Fruit fly (Drosophila melanogaster) whole organism, prepupa: ENCODE measurements around the gene CG33080.

Experiments used
- Blimp-1 ChIP-seq: fragments of 200-800 bp; sonication (Bioruptor generic); optimal IDR thresholded peaks from 3 replicates; lab custom pipeline; 2017; ENCODE audit warnings: missing biosample characterization, missing genetic modification characterization, mild to moderate bottlenecking, moderate library complexity, missing genetic modification reagents
- CG10631 ChIP-seq: fragments of 200-800 bp; sonication (Bioruptor generic); optimal IDR thresholded peaks from 2 replicates; lab custom pipeline; 2016; ENCODE audit warnings: missing biosample characterization, missing genetic modification characterization
- CG10669 ChIP-seq: fragments of 200-800 bp; sonication (Bioruptor generic); optimal IDR thresholded peaks from 3 replicates; lab custom pipeline; 2018; ENCODE audit warnings: missing biosample characterization, mild to moderate bottlenecking, missing genetic modification characterization, moderate library complexity
- CG11902 ChIP-seq: fragments of 200-800 bp; sonication (Bioruptor generic); optimal IDR thresholded peaks from 3 replicates; lab custom pipeline; 2016; ENCODE audit warnings: missing biosample characterization, missing genetic modification characterization
- CG15336 ChIP-seq: fragments of 200-800 bp; sonication (Bioruptor generic); IDR thresholded peaks from 2 replicates; pipeline ENCODE4 v1.3.6; 2022; ENCODE audit warnings: missing biosample characterization, missing genetic modification characterization
- CG1621 ChIP-seq: fragments of 200-800 bp; sonication (Bioruptor generic); optimal IDR thresholded peaks from 3 replicates; lab custom pipeline; 2018; ENCODE audit warnings: missing biosample characterization, mild to moderate bottlenecking, missing genetic modification characterization
- CG16779 ChIP-seq: fragments of 200-800 bp; sonication (Bioruptor generic); optimal IDR thresholded peaks from 3 replicates; lab custom pipeline; 2017; ENCODE audit warnings: missing biosample characterization, mild to moderate bottlenecking, missing genetic modification characterization
- CG3032 ChIP-seq: fragments of 200-800 bp; optimal IDR thresholded peaks from 2 replicates; lab custom pipeline; 2019; ENCODE audit warnings: missing biosample characterization, mild to moderate bottlenecking, missing genetic modification characterization, moderate library complexity
- CG31627 ChIP-seq: fragments of 200-800 bp; sonication (Bioruptor generic); optimal IDR thresholded peaks from 3 replicates; lab custom pipeline; 2016; ENCODE audit warnings: missing biosample characterization, missing genetic modification characterization
- CG32006 ChIP-seq: fragments of 200-800 bp; sonication (Bioruptor generic); optimal IDR thresholded peaks from 3 replicates; lab custom pipeline; 2017; ENCODE audit warnings: missing biosample characterization, mild to moderate bottlenecking, missing genetic modification characterization
- CG4318 ChIP-seq: fragments of 200-800 bp; sonication (Bioruptor generic); optimal IDR thresholded peaks from 3 replicates; lab custom pipeline; 2017; ENCODE audit warnings: missing biosample characterization, mild to moderate bottlenecking, missing genetic modification characterization
- CG6163 ChIP-seq: fragments of 200-800 bp; sonication (Bioruptor generic); IDR thresholded peaks from 3 replicates; pipeline ENCODE4 v1.3.6; 2022; ENCODE audit warnings: missing biosample characterization, missing genetic modification characterization
- CG6792 ChIP-seq: fragments of 200-800 bp; sonication (Bioruptor generic); optimal IDR thresholded peaks from 3 replicates; lab custom pipeline; 2016; ENCODE audit warnings: missing biosample characterization, missing genetic modification characterization
- CG8119 ChIP-seq: fragments of 200-800 bp; sonication (Bioruptor generic); IDR thresholded peaks from 3 replicates; pipeline ENCODE4 v1.3.6; 2022; ENCODE audit warnings: missing biosample characterization, missing genetic modification characterization
- CG8632 ChIP-seq: fragments of 200-800 bp; sonication (Bioruptor generic); optimal IDR thresholded peaks from 3 replicates; lab custom pipeline; 2016; ENCODE audit warnings: missing biosample characterization, missing genetic modification characterization
- CG9139 ChIP-seq: fragments of 200-800 bp; sonication (Bioruptor generic); optimal IDR thresholded peaks from 3 replicates; lab custom pipeline; 2017; ENCODE audit warnings: missing biosample characterization, mild to moderate bottlenecking, missing genetic modification characterization
- Eip75B ChIP-seq: fragments of 200-800 bp; sonication (Bioruptor generic); optimal IDR thresholded peaks from 3 replicates; lab custom pipeline; 2016; ENCODE audit warnings: missing biosample characterization, missing genetic modification characterization
- Eip78C ChIP-seq: fragments of 200-800 bp; sonication (Bioruptor generic); peaks from one replicate; lab custom pipeline; 2016; ENCODE audit warnings: missing biosample characterization, missing genetic modification characterization
- Eip93F ChIP-seq: fragments of 200-800 bp; sonication (Bioruptor generic); optimal IDR thresholded peaks from 2 replicates; lab custom pipeline; 2016; ENCODE audit warnings: missing biosample characterization, mild to moderate bottlenecking, missing genetic modification characterization
- Ets21C ChIP-seq: fragments of 200-800 bp; sonication (Bioruptor generic); optimal IDR thresholded peaks from 3 replicates; lab custom pipeline; 2016; ENCODE audit warnings: missing biosample characterization, missing genetic modification characterization
- Ets96B ChIP-seq: fragments of 200-800 bp; optimal IDR thresholded peaks from 2 replicates; lab custom pipeline; 2019; ENCODE audit warnings: missing biosample characterization, mild to moderate bottlenecking, missing genetic modification characterization, moderate library complexity
- Gug ChIP-seq: fragments of 200-800 bp; sonication (Bioruptor generic); IDR thresholded peaks from 2 replicates; pipeline ENCODE4 v1.3.6; 2022; ENCODE audit warnings: missing biosample characterization, missing genetic modification characterization
- Hr39 ChIP-seq: fragments of 200-800 bp; sonication (Bioruptor generic); optimal IDR thresholded peaks from 2 replicates; lab custom pipeline; 2016; ENCODE audit warnings: missing biosample characterization, missing genetic modification characterization
- Hr4 ChIP-seq: fragments of 200-800 bp; sonication (Bioruptor generic); optimal IDR thresholded peaks from 3 replicates; lab custom pipeline; 2016; ENCODE audit warnings: missing biosample characterization, missing genetic modification characterization
- Met ChIP-seq: fragments of 200-800 bp; sonication (Bioruptor generic); optimal IDR thresholded peaks from 3 replicates; lab custom pipeline; 2016; ENCODE audit warnings: missing biosample characterization, missing genetic modification characterization
- OdsH ChIP-seq: fragments of 200-800 bp; sonication (Bioruptor generic); optimal IDR thresholded peaks from 3 replicates; lab custom pipeline; 2016; ENCODE audit warnings: missing biosample characterization, missing genetic modification characterization
- Sox102F ChIP-seq: fragments of 200-800 bp; sonication (Bioruptor generic); optimal IDR thresholded peaks from 2 replicates; lab custom pipeline; 2016; ENCODE audit warnings: missing biosample characterization, mild to moderate bottlenecking, missing genetic modification characterization
- Sox14 ChIP-seq: fragments of 200-800 bp; sonication (Bioruptor generic); optimal IDR thresholded peaks from 3 replicates; lab custom pipeline; 2016; ENCODE audit warnings: missing biosample characterization, missing genetic modification characterization
- Sox15 ChIP-seq: fragments of 200-800 bp; sonication (Bioruptor generic); optimal IDR thresholded peaks from 3 replicates; lab custom pipeline; 2016; ENCODE audit warnings: missing biosample characterization, missing genetic modification characterization
- acj6 ChIP-seq: fragments of 200-800 bp; sonication (Bioruptor generic); optimal IDR thresholded peaks from 3 replicates; lab custom pipeline; 2016; ENCODE audit warnings: missing biosample characterization, missing genetic modification characterization
- cyc ChIP-seq: fragments of 200-800 bp; sonication (Bioruptor generic); optimal IDR thresholded peaks from 3 replicates; lab custom pipeline; 2016; ENCODE audit warnings: missing biosample characterization, missing genetic modification characterization
- dac ChIP-seq: fragments of 200-800 bp; sonication (Bioruptor generic); optimal IDR thresholded peaks from 2 replicates; lab custom pipeline; 2017; ENCODE audit warnings: missing biosample characterization, mild to moderate bottlenecking, missing genetic modification characterization
- dsx ChIP-seq: fragments of 200-800 bp; optimal IDR thresholded peaks from 3 replicates; lab custom pipeline; 2019; ENCODE audit warnings: missing biosample characterization, mild to moderate bottlenecking, missing genetic modification characterization, moderate library complexity; ENCODE audit not compliant: poor library complexity, severe bottlenecking
- eg ChIP-seq: fragments of 200-800 bp; sonication (Bioruptor generic); IDR thresholded peaks from 3 replicates; pipeline ENCODE4 v1.3.6; 2022; ENCODE audit warnings: missing biosample characterization, missing genetic modification characterization
- esn ChIP-seq: fragments of 200-800 bp; sonication (Bioruptor generic); optimal IDR thresholded peaks from 2 replicates; lab custom pipeline; 2016; ENCODE audit warnings: missing biosample characterization, mild to moderate bottlenecking, missing genetic modification characterization, moderate library complexity
- fd59A ChIP-seq: fragments of 200-800 bp; sonication (Bioruptor generic); optimal IDR thresholded peaks from 2 replicates; lab custom pipeline; 2017; ENCODE audit warnings: missing biosample characterization, mild to moderate bottlenecking, missing genetic modification characterization, missing genetic modification reagents
- fkh ChIP-seq: fragments of 200-800 bp; sonication (Bioruptor generic); optimal IDR thresholded peaks from 3 replicates; lab custom pipeline; 2017; ENCODE audit warnings: missing biosample characterization, mild to moderate bottlenecking, missing genetic modification characterization, moderate library complexity
- lz ChIP-seq: fragments of 200-800 bp; sonication (Bioruptor generic); optimal IDR thresholded peaks from 3 replicates; lab custom pipeline; 2016; ENCODE audit warnings: missing biosample characterization, missing genetic modification characterization
- net ChIP-seq: fragments of 200-800 bp; sonication (Bioruptor generic); optimal IDR thresholded peaks from 3 replicates; lab custom pipeline; 2016; ENCODE audit warnings: missing biosample characterization, missing genetic modification characterization
- pdm3 ChIP-seq: fragments of 200-800 bp; sonication (Bioruptor generic); optimal IDR thresholded peaks from 3 replicates; lab custom pipeline; 2016; ENCODE audit warnings: missing biosample characterization, missing genetic modification characterization
- spab ChIP-seq: fragments of 200-800 bp; sonication (Bioruptor generic); optimal IDR thresholded peaks from 2 replicates; lab custom pipeline; 2017; ENCODE audit warnings: missing biosample characterization, mild to moderate bottlenecking, missing genetic modification characterization, missing genetic modification reagents
- svp ChIP-seq: fragments of 200-800 bp; sonication (Bioruptor generic); peaks from one replicate; lab custom pipeline; 2016; ENCODE audit warnings: missing biosample characterization, missing genetic modification characterization
- topi ChIP-seq: fragments of 200-800 bp; sonication (Bioruptor generic); optimal IDR thresholded peaks from 3 replicates; lab custom pipeline; 2016; ENCODE audit warnings: missing biosample characterization, missing genetic modification characterization
- vri ChIP-seq: fragments of 200-800 bp; sonication (Bioruptor generic); optimal IDR thresholded peaks from 3 replicates; lab custom pipeline; 2016; ENCODE audit warnings: missing biosample characterization, mild to moderate bottlenecking, missing genetic modification characterization

Gene CG33080

DNA sequence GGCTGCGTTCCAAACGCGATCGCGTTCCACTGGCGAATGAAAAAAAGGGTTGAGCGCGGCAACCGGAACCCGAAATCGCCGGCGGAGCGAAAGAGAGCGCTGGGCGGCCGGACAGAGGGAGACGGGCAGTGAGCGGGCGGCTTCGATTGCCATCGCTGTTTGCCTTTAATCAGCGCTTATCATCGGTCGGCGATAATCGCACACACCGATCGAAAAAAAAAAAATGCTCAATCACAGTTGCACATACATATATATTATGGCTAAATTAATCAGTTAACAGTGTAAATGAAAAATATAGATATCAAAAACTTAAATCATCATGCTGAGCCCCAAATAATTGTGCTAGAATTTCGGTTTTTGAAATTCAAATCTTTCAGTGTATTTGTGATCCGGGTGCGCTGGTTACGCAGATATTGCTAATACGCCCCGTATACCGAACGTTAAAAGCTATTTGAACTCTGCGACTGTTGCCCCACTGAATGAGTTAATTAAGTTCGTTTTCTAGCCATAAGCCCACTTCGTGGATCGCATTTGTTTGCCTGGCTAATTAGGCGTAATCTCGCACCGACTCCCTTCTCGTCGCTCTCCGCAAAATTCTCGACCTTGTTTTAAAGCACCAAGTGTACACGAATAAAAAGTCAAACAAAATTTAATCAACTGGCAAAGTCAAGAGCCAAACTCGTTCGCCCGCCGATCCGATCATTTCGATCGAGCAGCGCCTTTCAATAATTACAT is at the start of gene CG33080 (continued):
- TF ChIP-seq CG3032 (tag; lab: Kevin White, UChicago) (no peak), Sox102F (GFP tag; lab: Kevin White, UChicago) (no peak), Blimp-1 (no peak), vri (peak; percentile 13), OdsH (GFP tag; lab: Kevin White, UChicago) (no peak), CG15336 (GFP tag; lab: Robert Waterston, UW) (no peak), acj6 (peak; percentile 0), Hr39 (peak; percentile 20)

DNA sequence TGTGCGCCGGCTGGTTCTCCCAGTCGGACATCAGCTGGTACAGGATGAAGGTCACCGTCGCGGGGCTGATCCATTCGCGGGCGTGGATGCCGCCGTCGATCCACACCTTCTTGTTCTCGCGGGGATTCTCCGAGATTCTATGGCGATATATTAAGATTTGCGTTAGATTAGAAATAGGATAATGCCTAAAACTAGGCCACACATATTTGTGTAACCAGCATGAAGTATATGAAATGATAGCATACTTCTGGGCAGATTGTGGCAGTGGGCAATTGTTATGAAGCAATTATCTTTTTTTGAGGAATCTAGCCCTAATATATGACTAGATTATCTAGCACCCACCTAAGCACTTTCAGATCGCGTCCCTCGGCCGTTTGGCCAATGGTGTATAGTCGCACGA is 49.2 kb upstream of the CG33080 start:
- peak; percentile 8 for TF ChIP-seq Eip78C
- TF ChIP-seq svp (GFP tag; lab: Kevin White, UChicago): no peak

DNA sequence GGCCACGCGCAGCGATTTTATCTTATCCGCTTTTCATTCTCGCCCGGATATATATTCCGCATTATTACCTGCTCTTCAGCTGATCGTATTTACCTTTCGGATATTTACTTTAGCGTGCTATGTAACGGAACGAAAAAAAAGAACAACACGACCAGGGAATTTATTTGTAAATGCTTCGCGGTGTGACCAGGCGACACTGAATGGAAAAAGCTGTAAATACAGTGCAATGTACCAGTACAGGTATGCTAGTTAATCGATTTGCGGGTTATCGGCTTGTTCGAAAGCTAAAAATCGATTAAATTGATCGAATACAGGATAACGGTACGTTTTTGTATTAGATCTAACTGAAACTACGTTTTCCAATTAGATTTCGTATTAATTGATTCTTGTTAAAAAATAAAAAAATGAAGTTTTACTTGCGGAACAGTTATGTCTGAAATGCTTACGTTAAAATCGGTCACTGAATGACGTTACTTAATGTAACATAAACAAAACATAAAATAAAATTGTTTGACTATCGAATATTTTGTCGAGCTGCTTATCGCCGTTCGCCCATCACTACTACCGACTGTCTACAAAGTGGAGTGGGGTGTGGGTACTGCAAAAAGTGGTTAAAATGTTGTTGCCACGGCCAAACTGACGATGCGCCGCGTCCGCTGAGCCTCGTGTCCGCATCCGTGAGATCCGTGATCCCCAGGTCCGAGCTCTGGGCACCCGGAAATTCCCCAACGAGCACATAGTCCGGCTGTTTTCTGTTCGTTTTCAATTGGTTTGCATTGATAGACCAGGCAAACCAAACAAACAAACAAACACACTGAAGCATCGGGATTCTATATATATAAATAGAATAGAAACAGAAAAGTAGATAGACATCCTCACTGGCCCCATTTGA is 46.7 kb upstream of the CG33080 start, which contains the start of the genes MAPk-Ak2 and CG42699:
Gene MAPk-Ak2, minus strand, starts transcription at position 203 of the 892 bp plus-strand sequence.
Gene CG42699, plus strand, starts transcription at position 553 of the 892 bp plus-strand sequence.
- TF ChIP-seq Ets21C: no peak
- TF ChIP-seq Eip75B: peak; percentile 38
- peak; percentile 16 for TF ChIP-seq Sox14 (GFP tag; lab: Kevin White, UChicago)
- peak; percentile 34 for TF ChIP-seq CG1621
- peak; percentile 72 for TF ChIP-seq esn
- TF ChIP-seq Blimp-1: peak; percentile 29
- TF ChIP-seq CG10631: peak; percentile 49
- peak; percentile 70 for TF ChIP-seq net (GFP tag; lab: Kevin White, UChicago)
- peak; percentile 57 for TF ChIP-seq vri
- peak; percentile 65 for TF ChIP-seq CG9139 (GFP tag; lab: Kevin White, UChicago)
- TF ChIP-seq CG4318: no peak
- TF ChIP-seq eg (GFP tag; lab: Robert Waterston, UW): no peak; the same call in 2 of the 3 replicates
- peak; percentile 54 for TF ChIP-seq Sox102F (GFP tag; lab: Kevin White, UChicago)
- no peak for TF ChIP-seq Eip93F
- TF ChIP-seq CG10669 (GFP tag; lab: Kevin White, UChicago): peak; percentile 58
- TF ChIP-seq lz (GFP tag; lab: Kevin White, UChicago): no peak
- TF ChIP-seq CG8632 (GFP tag; lab: Kevin White, UChicago): peak; percentile 58
- no peak for TF ChIP-seq dac (GFP tag; lab: Kevin White, UChicago)
- peak; percentile 55 for TF ChIP-seq dsx (GFP tag; lab: Kevin White, UChicago)
- peak; percentile 50 for TF ChIP-seq pdm3 (GFP tag; lab: Kevin White, UChicago)
- peak; percentile 34; the same call in 2 of the 3 replicates for TF ChIP-seq CG6163 (GFP tag; lab: Robert Waterston, UW)
- TF ChIP-seq Ets96B: peak; percentile 15
- TF ChIP-seq Hr4 (GFP tag; lab: Kevin White, UChicago): no peak
- peak; percentile 8 for TF ChIP-seq OdsH (GFP tag; lab: Kevin White, UChicago)
- no peak for TF ChIP-seq CG32006 (GFP tag; lab: Kevin White, UChicago)
- TF ChIP-seq CG31627 (GFP tag; lab: Kevin White, UChicago): no peak
- TF ChIP-seq CG8119 (GFP tag; lab: Robert Waterston, UW): 0 out of 3 replicates have a peak, but pooled peaks have one; percentile 22
- no peak for TF ChIP-seq Sox15 (GFP tag; lab: Kevin White, UChicago)
- peak; percentile 54 for TF ChIP-seq CG6792 (GFP tag; lab: Kevin White, UChicago)
- TF ChIP-seq Met (GFP tag; lab: Kevin White, UChicago): peak; percentile 54
- TF ChIP-seq acj6: peak; percentile 10
- peak; percentile 3 for TF ChIP-seq CG3032 (tag; lab: Kevin White, UChicago)
- peak; percentile 52 for TF ChIP-seq CG16779 (tag; lab: Kevin White, UChicago)
- TF ChIP-seq spab (GFP tag; lab: Kevin White, UChicago): peak; percentile 24
- peak; percentile 87 for TF ChIP-seq Eip78C
- peak; percentile 3 for TF ChIP-seq cyc (GFP tag; lab: Kevin White, UChicago)
- no peak for TF ChIP-seq Gug (GFP tag; lab: Robert Waterston, UW)
- TF ChIP-seq fd59A: peak; percentile 13
- TF ChIP-seq fkh (GFP tag; lab: Kevin White, UChicago): peak; percentile 97
- no peak for TF ChIP-seq CG11902 (GFP tag; lab: Kevin White, UChicago)
- peak; percentile 47 for TF ChIP-seq topi (GFP tag; lab: Kevin White, UChicago)
